Worm (Caenorhabditis elegans): ENCODE data around the gene T28A8.4.

T28A8.4 gene

ce11 chrIII:13458978-13459596 is 44.4 kb upstream of the T28A8.4 start, which contains the start of gene tag-164:
tag-164 (plus strand) TSS chrIII:13459546.
- no peak for TF ChIP-seq ceh-34 (tag; optimal IDR thresholded peaks at IDR 0.05)
- no peak for TF ChIP-seq unc-42 (tag; optimal IDR thresholded peaks at IDR 0.05)

- TF ChIP-seq ceh-48 (tag; optimal IDR thresholded peaks at IDR 0.05) (no peak), fkh-6 (tag; optimal IDR thresholded peaks at IDR 0.05) (no peak), ceh-31 (tag; optimal IDR thresholded peaks at IDR 0.05) (no peak), dmd-4 (tag; optimal IDR thresholded peaks at IDR 0.05; ENCODE audit: borderline replicate concordance) (no peak)
Measured at ce11 chrIII:13461535-13461934, 41.9 kb upstream of the T28A8.4 start.

- no peak for TF ChIP-seq tbx-7 (tag; optimal IDR thresholded peaks at IDR 0.05)
- TF ChIP-seq ahr-1 (tag; optimal IDR thresholded peaks at IDR 0.05) = no peak
- TF ChIP-seq pat-9 (tag; optimal IDR thresholded peaks at IDR 0.05) = no peak
- no peak for TF ChIP-seq dve-1 (tag; optimal IDR thresholded peaks at IDR 0.05)
- no peak for TF ChIP-seq hlh-8 (tag; optimal IDR thresholded peaks at IDR 0.05)
Measured at ce11 chrIII:13462138-13462634, 41.3 kb upstream of the T28A8.4 start, which contains the start of the genes abcf-2 and T27E9.2. abcf-2 (minus strand) TSS chrIII:13462238. T27E9.2 (minus strand) TSS chrIII:13462584.

ce11 chrIII:13462965-13463783 is 40.3 kb upstream of the T28A8.4 start, which contains the start of gene ant-1.1:
ant-1.1 (plus strand) TSS chrIII:13463163.
- TF ChIP-seq ceh-48 (tag; optimal IDR thresholded peaks at IDR 0.05) (peak; percentile 29), rnt-1 (tag; optimal IDR thresholded peaks at IDR 0.05) (peak; percentile 59), tbx-7 (tag; optimal IDR thresholded peaks at IDR 0.05) (no peak), pros-1 (tag; optimal IDR thresholded peaks at IDR 0.05) (peak; percentile 50), T23F11.4 (GFP tag; optimal IDR thresholded peaks at IDR 0.05) (peak; percentile 14), sdc-2 (tag; optimal IDR thresholded peaks at IDR 0.05) (no peak), ceh-45 (GFP tag; IDR thresholded peaks at IDR 0.05) (no peak), syd-9 (tag; optimal IDR thresholded peaks at IDR 0.05) (no peak), C08G9.2 (tag; optimal IDR thresholded peaks at IDR 0.05) (no peak), dmd-4 (tag; optimal IDR thresholded peaks at IDR 0.05; ENCODE audit: borderline replicate concordance) (no peak), unc-3 (GFP tag; conservative IDR thresholded peaks at IDR 0.05) (0 out of 2 replicates have a peak, but pooled peaks have one; percentile 29), unc-3 (tag; optimal IDR thresholded peaks at IDR 0.05) (no peak), madf-2 (tag; optimal IDR thresholded peaks at IDR 0.05) (no peak), ceh-30 (tag; optimal IDR thresholded peaks at IDR 0.05) (no peak), elt-2 (tag; optimal IDR thresholded peaks at IDR 0.05) (peak; percentile 53), ref-2 (tag; optimal IDR thresholded peaks at IDR 0.05) (no peak), pax-1 (tag; optimal IDR thresholded peaks at IDR 0.05) (peak; percentile 68), nhr-11 (tag; optimal IDR thresholded peaks at IDR 0.05) (no peak), ttx-3 (tag; optimal IDR thresholded peaks at IDR 0.05) (no peak), ets-4 (tag; optimal IDR thresholded peaks at IDR 0.05) (peak; percentile 50), ahr-1 (tag; optimal IDR thresholded peaks at IDR 0.05) (no peak), C38D4.7 (GFP tag; optimal IDR thresholded peaks at IDR 0.05) (peak; percentile 7), zip-5 (tag; optimal IDR thresholded peaks at IDR 0.05) (no peak), hlh-15 (tag; optimal IDR thresholded peaks at IDR 0.05) (no peak), nhr-232 (tag; optimal IDR thresholded peaks at IDR 0.05) (no peak), ama-1 (optimal IDR thresholded peaks at IDR 0.05) (no peak), ceh-18 (tag; optimal IDR thresholded peaks at IDR 0.05) (peak; percentile 82), ceh-34 (tag; optimal IDR thresholded peaks at IDR 0.05) (peak; percentile 87), hlh-30 (tag; optimal IDR thresholded peaks at IDR 0.05; ENCODE audit: insufficient read depth) (peak; percentile 53), lim-6 (tag; optimal IDR thresholded peaks at IDR 0.05) (no peak), ztf-16 (tag; optimal IDR thresholded peaks at IDR 0.05) (peak; percentile 31), sox-4 (tag; optimal IDR thresholded peaks at IDR 0.05) (no peak), F13H6.1 (tag; optimal IDR thresholded peaks at IDR 0.05) (no peak), nfya-1 (tag; optimal IDR thresholded peaks at IDR 0.05) (peak; percentile 95), che-1 (tag; optimal IDR thresholded peaks at IDR 0.05) (peak; percentile 33), unc-55 (GFP tag; optimal IDR thresholded peaks at IDR 0.05) (peak; percentile 65), hlh-8 (tag; optimal IDR thresholded peaks at IDR 0.05) (no peak), ceh-19 (GFP tag; optimal IDR thresholded peaks at IDR 0.05) (peak; percentile 42), eyg-1 (tag; optimal IDR thresholded peaks at IDR 0.05) (no peak)

Measured in whole organism, late embryonic.